Fruit fly (Drosophila melanogaster) whole organism, embryonic: ENCODE results near the gene CG7878.

Experiments used
- Atf-2 ChIP-seq: fragments of 200-800 bp; sonication (Bioruptor generic); optimal IDR thresholded peaks from 2 replicates; lab custom pipeline; 2016; ENCODE audit warnings: missing biosample characterization, missing genetic modification characterization
- Bdp1 ChIP-seq: fragments of 200-800 bp; sonication (Bioruptor generic); optimal IDR thresholded peaks from 3 replicates; lab custom pipeline; 2016; ENCODE audit warnings: missing biosample characterization, missing genetic modification characterization
- CG11247 ChIP-seq: fragments of 200-800 bp; sonication (Bioruptor generic); IDR thresholded peaks from 2 replicates; pipeline ENCODE4 v1.3.6; 2022; ENCODE audit warnings: missing biosample characterization, missing genetic modification characterization
- CG11504 ChIP-seq: fragments of 200-800 bp; sonication (Bioruptor generic); optimal IDR thresholded peaks from 3 replicates; lab custom pipeline; 2019; ENCODE audit warnings: missing biosample characterization, mild to moderate bottlenecking, missing genetic modification characterization, moderate library complexity
- CG11696 ChIP-seq: fragments of 200-800 bp; sonication (Bioruptor generic); IDR thresholded peaks from 2 replicates; pipeline ENCODE4 v1.3.6; 2022; ENCODE audit warnings: missing biosample characterization, missing genetic modification characterization
- CG12391 ChIP-seq: fragments of 200-800 bp; sonication (Bioruptor generic); optimal IDR thresholded peaks from 3 replicates; lab custom pipeline; 2018; ENCODE audit warnings: missing biosample characterization, mild to moderate bottlenecking, missing genetic modification characterization, moderate library complexity
- CG12659 ChIP-seq: fragments of 200-800 bp; sonication (Bioruptor generic); optimal IDR thresholded peaks from 3 replicates; lab custom pipeline; 2017; ENCODE audit warnings: mild to moderate bottlenecking, missing biosample characterization, missing genetic modification reagents, missing genetic modification characterization
- CG13894 ChIP-seq: fragments of 200-800 bp; sonication (Bioruptor generic); optimal IDR thresholded peaks from 3 replicates; lab custom pipeline; 2018; ENCODE audit warnings: missing biosample characterization, mild to moderate bottlenecking, missing genetic modification characterization, moderate library complexity
- CG1529 ChIP-seq: fragments of 200-800 bp; sonication (Bioruptor generic); optimal IDR thresholded peaks from 3 replicates; lab custom pipeline; 2018; ENCODE audit warnings: missing biosample characterization, missing genetic modification characterization
- CG15479 ChIP-seq: fragments of 200-800 bp; sonication (Bioruptor generic); optimal IDR thresholded peaks from 3 replicates; lab custom pipeline; 2019; ENCODE audit warnings: missing biosample characterization, mild to moderate bottlenecking, missing genetic modification characterization, moderate library complexity
- CG17829 ChIP-seq: fragments of 200-800 bp; optimal IDR thresholded peaks from 2 replicates; lab custom pipeline; 2019; ENCODE audit warnings: missing biosample characterization, mild to moderate bottlenecking, missing genetic modification characterization, moderate library complexity
- CG1832 ChIP-seq: fragments of 200-800 bp; sonication (Bioruptor generic); optimal IDR thresholded peaks from 2 replicates; lab custom pipeline; 2017; ENCODE audit warnings: missing biosample characterization, mild to moderate bottlenecking, missing genetic modification characterization, inconsistent platforms
- CG3281 ChIP-seq: fragments of 200-800 bp; sonication (Bioruptor generic); optimal IDR thresholded peaks from 3 replicates; lab custom pipeline; 2017; ENCODE audit warnings: missing biosample characterization, mild to moderate bottlenecking, missing genetic modification characterization
- CG34224 ChIP-seq: fragments of 200-800 bp; sonication (Bioruptor generic); IDR thresholded peaks from 3 replicates; pipeline ENCODE4 v1.3.6; 2022; ENCODE audit warnings: missing biosample characterization, missing genetic modification characterization; ENCODE audit not compliant: partially characterized antibody
- CG34422 ChIP-seq: fragments of 200-800 bp; sonication (Bioruptor generic); IDR thresholded peaks from 3 replicates; pipeline ENCODE4 v1.3.6; 2022; ENCODE audit warnings: missing biosample characterization, missing genetic modification characterization
- CG6272 ChIP-seq: fragments of 200-800 bp; sonication (Bioruptor generic); IDR thresholded peaks from 2 replicates; pipeline ENCODE4 v1.3.6; 2022; ENCODE audit warnings: missing biosample characterization, missing genetic modification characterization
- CG9215 ChIP-seq: fragments of 200-800 bp; sonication (Bioruptor generic); IDR thresholded peaks from 2 replicates; pipeline ENCODE4 v1.3.6; 2022; ENCODE audit warnings: missing biosample characterization, missing genetic modification characterization
- CoRest ChIP-seq: fragments of 200-800 bp; sonication (Bioruptor generic); optimal IDR thresholded peaks from 3 replicates; lab custom pipeline; 2018; ENCODE audit warnings: missing biosample characterization, mild to moderate bottlenecking, missing genetic modification characterization, moderate library complexity
- Dbx ChIP-seq: fragments of 200-800 bp; sonication (Bioruptor generic); IDR thresholded peaks from 3 replicates; pipeline ENCODE4 v1.3.6; 2022; ENCODE audit warnings: missing biosample characterization, missing genetic modification characterization
- Dll ChIP-seq: fragments of 200-800 bp; sonication (Bioruptor generic); IDR thresholded peaks from 4 replicates; pipeline ENCODE4 v1.3.6; 2022; ENCODE audit warnings: missing biosample characterization, missing genetic modification characterization; ENCODE audit not compliant: partially characterized antibody
- Drgx ChIP-seq: fragments of 200-800 bp; sonication (Bioruptor generic); IDR thresholded peaks from 2 replicates; pipeline ENCODE4 v1.3.6; 2022; ENCODE audit warnings: missing biosample characterization, missing genetic modification characterization
- Ets65A ChIP-seq: fragments of 200-800 bp; sonication (Bioruptor generic); peaks from one replicate; lab custom pipeline; 2016; ENCODE audit warnings: missing biosample characterization, missing genetic modification characterization
- Fer2 ChIP-seq: fragments of 200-800 bp; sonication (Bioruptor generic); optimal IDR thresholded peaks from 2 replicates; lab custom pipeline; 2018; ENCODE audit warnings: missing biosample characterization, mild to moderate bottlenecking, missing genetic modification characterization, moderate library complexity
- HmgD ChIP-seq: fragments of 200-800 bp; sonication (Bioruptor generic); optimal IDR thresholded peaks from 3 replicates; lab custom pipeline; 2016; ENCODE audit warnings: missing biosample characterization, missing genetic modification characterization
- Pdp1 ChIP-seq, 2 experiments: fragments of 200-800 bp; sonication (Bioruptor generic); optimal IDR thresholded peaks; 3 replicates each; lab custom pipeline; 2016; ENCODE audit warnings: missing biosample characterization in 2 of 2, missing genetic modification characterization in 2 of 2, mild to moderate bottlenecking in 1 of 2, moderate library complexity in 1 of 2
- Rx ChIP-seq: fragments of 200-800 bp; sonication (Bioruptor generic); IDR thresholded peaks from 2 replicates; pipeline ENCODE4 v1.3.6; 2022; ENCODE audit warnings: missing biosample characterization, missing genetic modification characterization
- ash1 ChIP-seq: fragments of 200-800 bp; sonication (Bioruptor generic); optimal IDR thresholded peaks from 2 replicates; lab custom pipeline; 2018; ENCODE audit warnings: missing biosample characterization, mild to moderate bottlenecking, missing genetic modification characterization
- btn ChIP-seq: fragments of 200-800 bp; sonication (Bioruptor generic); optimal IDR thresholded peaks from 2 replicates; lab custom pipeline; 2016; ENCODE audit warnings: missing biosample characterization, missing genetic modification characterization
- cg ChIP-seq: fragments of 200-800 bp; sonication (Bioruptor generic); optimal IDR thresholded peaks from 3 replicates; lab custom pipeline; 2019; ENCODE audit warnings: missing biosample characterization, mild to moderate bottlenecking, missing genetic modification characterization, moderate library complexity
- chinmo ChIP-seq: fragments of 200-800 bp; sonication (Bioruptor generic); IDR thresholded peaks from 4 replicates; pipeline ENCODE4 v1.3.6; 2022; ENCODE audit warnings: missing biosample characterization, missing genetic modification characterization; ENCODE audit not compliant: partially characterized antibody
- ci ChIP-seq: fragments of 200-800 bp; sonication (Bioruptor generic); IDR thresholded peaks from 3 replicates; pipeline ENCODE4 v1.3.6; 2022; ENCODE audit warnings: missing biosample characterization, missing genetic modification characterization
- crc ChIP-seq: fragments of 200-800 bp; sonication (Bioruptor generic); optimal IDR thresholded peaks from 2 replicates; lab custom pipeline; 2016; ENCODE audit warnings: missing biosample characterization, missing genetic modification characterization
- cwo ChIP-seq: fragments of 200-800 bp; sonication (Bioruptor generic); optimal IDR thresholded peaks from 3 replicates; lab custom pipeline; 2017; ENCODE audit warnings: missing biosample characterization, missing genetic modification characterization, mild to moderate bottlenecking, moderate library complexity, missing genetic modification reagents
- dm ChIP-seq: fragments of 200-800 bp; sonication (Bioruptor generic); optimal IDR thresholded peaks from 3 replicates; lab custom pipeline; 2016; ENCODE audit warnings: missing biosample characterization, missing genetic modification characterization
- exex ChIP-seq: fragments of 200-800 bp; sonication (Bioruptor generic); optimal IDR thresholded peaks from 4 replicates; lab custom pipeline; 2018; ENCODE audit warnings: missing biosample characterization, mild to moderate bottlenecking, missing genetic modification characterization, moderate library complexity
- gcm ChIP-seq: fragments of 200-800 bp; sonication (Bioruptor generic); optimal IDR thresholded peaks from 2 replicates; lab custom pipeline; 2019; ENCODE audit warnings: missing biosample characterization, mild to moderate bottlenecking, missing genetic modification characterization, moderate library complexity
- grau ChIP-seq: fragments of 200-800 bp; optimal IDR thresholded peaks from 3 replicates; lab custom pipeline; 2019; ENCODE audit warnings: missing biosample characterization, mild to moderate bottlenecking, missing genetic modification characterization, moderate library complexity
- gro ChIP-seq: fragments of 200-800 bp; sonication (Bioruptor generic); optimal IDR thresholded peaks from 2 replicates; lab custom pipeline; 2016; ENCODE audit warnings: missing biosample characterization, missing genetic modification characterization
- jumu ChIP-seq: fragments of 200-800 bp; sonication (Bioruptor generic); optimal IDR thresholded peaks from 3 replicates; lab custom pipeline; 2016; ENCODE audit warnings: missing biosample characterization, missing genetic modification characterization
- lov ChIP-seq, 2 experiments: fragments of 200-800 bp in 1 of 2; fragments of >200 bp in 1 of 2; sonication (Bioruptor generic) in 1 of 2; IDR thresholded peaks in 1 of 2; optimal IDR thresholded peaks in 1 of 2; 2 replicates in 1 of 2; 3 replicates in 1 of 2; pipeline versions ENCODE4 v1.3.6 to Lab custom; 2017 to 2022; ENCODE audit warnings: missing biosample characterization in 1 of 2, missing genetic modification characterization in 1 of 2
- nom ChIP-seq: fragments of 200-800 bp; sonication (Bioruptor generic); optimal IDR thresholded peaks from 2 replicates; lab custom pipeline; 2017; ENCODE audit warnings: missing biosample characterization, missing genetic modification characterization, mild to moderate bottlenecking, moderate library complexity, missing genetic modification reagents
- pho ChIP-seq: fragments of 200-800 bp; sonication (Bioruptor generic); optimal IDR thresholded peaks from 2 replicates; lab custom pipeline; 2016; ENCODE audit warnings: missing biosample characterization, missing genetic modification characterization
- phol ChIP-seq: fragments of 200-800 bp; sonication (Bioruptor generic); optimal IDR thresholded peaks from 3 replicates; lab custom pipeline; 2018; ENCODE audit warnings: missing biosample characterization, mild to moderate bottlenecking, missing genetic modification characterization, moderate library complexity
- sens ChIP-seq: fragments of 200-800 bp; sonication (Bioruptor generic); peaks from one replicate; lab custom pipeline; 2016; ENCODE audit warnings: missing biosample characterization, missing genetic modification characterization
- slbo ChIP-seq: fragments of 200-800 bp; sonication (Bioruptor generic); IDR thresholded peaks from 2 replicates; pipeline ENCODE4 v1.3.6; 2022; ENCODE audit warnings: missing biosample characterization, missing genetic modification characterization
- sob ChIP-seq: fragments of 200-800 bp; sonication (Bioruptor generic); IDR thresholded peaks from 2 replicates; pipeline ENCODE4 v1.3.6; 2022; ENCODE audit warnings: missing biosample characterization, missing genetic modification characterization
- tll ChIP-seq, 2 experiments: fragments of 200-800 bp in 1 of 2; fragments of >200 bp in 1 of 2; sonication (Bioruptor generic) in 1 of 2; optimal IDR thresholded peaks; 2 replicates each; lab custom pipeline; 2017 to 2019; ENCODE audit warnings: missing biosample characterization in 2 of 2, missing genetic modification characterization in 2 of 2, mild to moderate bottlenecking in 1 of 2, moderate library complexity in 1 of 2

CG7878 gene

dm6 chr3R:8115205-8115604 lies 7.3 kb upstream of the CG7878 start (continued):
- TF ChIP-seq Dll (GFP tag; lab: Robert Waterston, UW): no peak

DNA sequence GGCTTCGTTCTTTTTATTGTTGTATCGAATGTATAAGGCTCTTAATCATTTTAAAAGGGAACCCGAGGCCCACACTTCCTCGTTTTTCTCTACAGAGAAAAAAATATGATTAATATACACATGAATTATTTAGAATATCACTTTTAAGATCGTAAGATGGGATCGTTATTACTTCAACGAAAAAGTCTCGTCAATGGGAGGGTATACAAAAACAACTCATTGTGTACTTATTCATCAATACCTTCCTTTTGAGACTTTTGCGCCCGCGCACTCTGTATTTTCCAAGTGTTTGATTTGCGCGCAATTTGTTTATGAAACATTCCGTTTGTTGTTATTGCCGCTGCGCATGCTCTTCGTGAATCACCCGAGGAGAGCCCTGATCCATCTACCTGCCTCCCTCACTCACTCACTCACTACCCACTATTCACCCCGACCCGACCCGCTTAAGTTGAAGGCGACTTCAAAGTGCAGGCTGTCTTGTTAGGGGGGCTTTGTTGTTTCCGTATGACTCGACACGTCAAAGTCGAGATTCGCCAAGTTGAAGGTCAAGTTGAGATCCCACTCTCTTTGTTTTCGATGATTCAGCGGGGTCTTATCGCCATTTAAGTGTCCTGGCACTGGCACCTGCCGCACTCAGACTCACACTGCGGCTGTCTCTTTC lies 6.4 kb upstream of the CG7878 start:
- TF ChIP-seq Pdp1 (GFP tag; optimal IDR thresholded peaks at IDR 0.05; lab: Kevin White, UChicago) (no peak), CG9215 (GFP tag; lab: Robert Waterston, UW) (no peak), tll (GFP tag; optimal IDR thresholded peaks at IDR 0.05; lab: Kevin White, UChicago) (peak in 1 of 2 experiments; percentile 36), CG13894 (tag; lab: Kevin White, UChicago) (no peak), crc (no peak), pho (no peak), btn (no peak), slbo (GFP tag; lab: Robert Waterston, UW) (0 out of 2 replicates have a peak, but pooled peaks have one; percentile 17), CG6272 (GFP tag; lab: Robert Waterston, UW) (no peak), sens (no peak), ash1 (GFP tag; lab: Kevin White, UChicago) (no peak), CG1529 (GFP tag; lab: Kevin White, UChicago) (no peak), CoRest (tag; lab: Kevin White, UChicago) (no peak), CG12391 (tag; lab: Kevin White, UChicago) (no peak), grau (tag; lab: Kevin White, UChicago) (no peak), Dbx (GFP tag; lab: Robert Waterston, UW) (no peak), Fer2 (tag; lab: Kevin White, UChicago) (no peak), cwo (no peak), sob (GFP tag; lab: Robert Waterston, UW) (0 out of 2 replicates have a peak, but pooled peaks have one; percentile 17), nom (GFP tag; lab: Kevin White, UChicago) (peak; percentile 21), exex (tag; lab: Kevin White, UChicago) (no peak), Atf-2 (no peak), Bdp1 (GFP tag; lab: Kevin White, UChicago) (no peak), chinmo (GFP tag; lab: Robert Waterston, UW) (0 out of 4 replicates have a peak, but pooled peaks have one; percentile 22), CG12659 (GFP tag; lab: Kevin White, UChicago) (no peak), CG11504 (tag; lab: Kevin White, UChicago) (no peak), cg (GFP tag; lab: Kevin White, UChicago) (no peak), Ets65A (GFP tag; lab: Kevin White, UChicago) (peak; percentile 60), lov (optimal IDR thresholded peaks at IDR 0.05; lab: Kevin White, UChicago) (no peak), lov (GFP tag; IDR thresholded peaks at IDR 0.05; lab: Robert Waterston, UW) (no peak), ci (GFP tag; lab: Robert Waterston, UW) (peak; percentile 47; the same call in 1 of the 3 replicates), gro (GFP tag; lab: Kevin White, UChicago) (no peak), dm (GFP tag; lab: Kevin White, UChicago) (no peak), phol (tag; lab: Kevin White, UChicago) (no peak), CG15479 (GFP tag; lab: Kevin White, UChicago) (peak; percentile 47), CG11696 (no peak), jumu (GFP tag; lab: Kevin White, UChicago) (no peak), CG17829 (no peak), gcm (GFP tag; lab: Kevin White, UChicago) (peak; percentile 23), CG11247 (GFP tag; lab: Robert Waterston, UW) (no peak), CG34224 (GFP tag; lab: Robert Waterston, UW) (no peak), Rx (0 out of 2 replicates have a peak, but pooled peaks have one; percentile 19), Drgx (GFP tag; lab: Robert Waterston, UW) (no peak), CG34422 (GFP tag; lab: Robert Waterston, UW) (no peak), CG1832 (GFP tag; lab: Kevin White, UChicago) (peak; percentile 16), HmgD (GFP tag; lab: Kevin White, UChicago) (no peak), CG3281 (GFP tag; lab: Kevin White, UChicago) (no peak)
